Worm (Caenorhabditis elegans) whole organism, L3 larva: Measurements from ENCODE around the gene emre-1.

Experiments used
- R02D3.7 ChIP-seq: fragments of 150-350 bp; optimal IDR thresholded peaks from 2 replicates; lab custom pipeline; 2014; ENCODE audit warnings: missing biosample characterization, missing genetic modification characterization
- ama-1 ChIP-seq: fragments of 150-350 bp; optimal IDR thresholded peaks from 2 replicates; lab custom pipeline; 2018
- ceh-16 ChIP-seq: sonication (generic microtip); optimal IDR thresholded peaks from 2 replicates; lab custom pipeline; 2017; ENCODE audit warnings: missing biosample characterization, missing genetic modification characterization
- ceh-28 ChIP-seq: fragments of 150-350 bp; optimal IDR thresholded peaks from 2 replicates; lab custom pipeline; 2014; ENCODE audit warnings: missing biosample characterization, missing genetic modification reagents, missing genetic modification characterization
- ceh-9 ChIP-seq: sonication (generic microtip); optimal IDR thresholded peaks from 2 replicates; lab custom pipeline; 2018; ENCODE audit warnings: missing biosample characterization, missing genetic modification characterization
- egl-27 ChIP-seq: sonication (generic microtip); optimal IDR thresholded peaks from 4 replicates; lab custom pipeline; 2017; ENCODE audit warnings: missing biosample characterization, missing genetic modification reagents, missing genetic modification characterization
- egl-5 ChIP-seq: fragments of 150-350 bp; optimal IDR thresholded peaks from 2 replicates; lab custom pipeline; 2017; ENCODE audit warnings: missing biosample characterization, missing genetic modification reagents, missing genetic modification characterization, inconsistent platforms
- elt-1 ChIP-seq: fragments of 150-350 bp; optimal IDR thresholded peaks from 2 replicates; lab custom pipeline; 2014; ENCODE audit warnings: missing biosample characterization, missing genetic modification characterization
- elt-2 ChIP-seq: sonication (generic microtip); optimal IDR thresholded peaks from 2 replicates; lab custom pipeline; 2016; ENCODE audit warnings: missing genetic modification reagents, mild to moderate bottlenecking, missing genetic modification characterization, missing compliant biosample characterization
- fkh-10 ChIP-seq: sonication (generic microtip); optimal IDR thresholded peaks from 2 replicates; lab custom pipeline; 2017; ENCODE audit warnings: missing biosample characterization, missing genetic modification reagents, missing genetic modification characterization
- fkh-2 ChIP-seq: fragments of 150-350 bp; optimal IDR thresholded peaks from 2 replicates; lab custom pipeline; 2014; ENCODE audit warnings: missing biosample characterization, missing genetic modification reagents, missing genetic modification characterization
- hmg-11 ChIP-seq: sonication (generic microtip); optimal IDR thresholded peaks from 2 replicates; lab custom pipeline; 2016; ENCODE audit warnings: missing genetic modification characterization, missing compliant biosample characterization
- jun-1 ChIP-seq: fragments of 150-350 bp; optimal IDR thresholded peaks from 2 replicates; lab custom pipeline; 2014; ENCODE audit warnings: missing biosample characterization, missing genetic modification reagents, missing genetic modification characterization
- lin-15B ChIP-seq: fragments of 150-350 bp; optimal IDR thresholded peaks from 2 replicates; lab custom pipeline; 2014; ENCODE audit warnings: missing biosample characterization, missing genetic modification characterization
- lin-39 ChIP-seq: fragments of 150-350 bp; optimal IDR thresholded peaks from 2 replicates; lab custom pipeline; 2018; ENCODE audit warnings: missing biosample characterization, missing genetic modification reagents, missing genetic modification characterization
- lsy-12 ChIP-seq: sonication (generic microtip); optimal IDR thresholded peaks from 2 replicates; lab custom pipeline; 2016; ENCODE audit warnings: mild to moderate bottlenecking, missing genetic modification characterization, missing compliant biosample characterization
- mdl-1 ChIP-seq: fragments of 150-350 bp; optimal IDR thresholded peaks from 2 replicates; lab custom pipeline; 2014; ENCODE audit warnings: missing biosample characterization, missing genetic modification characterization
- mml-1 ChIP-seq: fragments of 150-350 bp; sonication (generic microtip); optimal IDR thresholded peaks from 3 replicates; lab custom pipeline; 2014; ENCODE audit warnings: missing biosample characterization, missing genetic modification characterization
- nfya-1 ChIP-seq: sonication (generic microtip); optimal IDR thresholded peaks from 2 replicates; lab custom pipeline; 2017; ENCODE audit warnings: missing genetic modification characterization, mild to moderate bottlenecking, missing compliant biosample characterization, antibody characterized with exemption, moderate library complexity; ENCODE audit not compliant: insufficient read depth
- nhr-11 ChIP-seq: fragments of 150-350 bp; optimal IDR thresholded peaks from 2 replicates; lab custom pipeline; 2014; ENCODE audit warnings: missing biosample characterization, missing genetic modification characterization
- nhr-12 ChIP-seq: fragments of 150-350 bp; optimal IDR thresholded peaks from 2 replicates; lab custom pipeline; 2014; ENCODE audit warnings: missing biosample characterization, missing genetic modification characterization
- nhr-23 ChIP-seq: fragments of 150-350 bp; optimal IDR thresholded peaks from 2 replicates; lab custom pipeline; 2014; ENCODE audit warnings: missing biosample characterization, missing genetic modification reagents, missing genetic modification characterization
- nhr-237 ChIP-seq: fragments of 150-350 bp; optimal IDR thresholded peaks from 2 replicates; lab custom pipeline; 2014; ENCODE audit warnings: missing biosample characterization, missing genetic modification characterization
- nhr-25 ChIP-seq: sonication (generic microtip); optimal IDR thresholded peaks from 2 replicates; lab custom pipeline; 2017; ENCODE audit warnings: missing biosample characterization, missing genetic modification characterization
- nhr-28 ChIP-seq: fragments of 150-350 bp; optimal IDR thresholded peaks from 2 replicates; lab custom pipeline; 2014; ENCODE audit warnings: missing biosample characterization, missing genetic modification characterization
- nhr-43 ChIP-seq: sonication (generic microtip); optimal IDR thresholded peaks from 2 replicates; lab custom pipeline; 2016; ENCODE audit warnings: mild to moderate bottlenecking, missing genetic modification characterization, missing compliant biosample characterization; ENCODE audit not compliant: poor library complexity, severe bottlenecking
- nhr-76 ChIP-seq: fragments of 150-350 bp; sonication (generic microtip); optimal IDR thresholded peaks from 5 replicates; lab custom pipeline; 2014; ENCODE audit warnings: missing biosample characterization, missing genetic modification characterization
- pha-4 ChIP-seq: fragments of 150-350 bp; optimal IDR thresholded peaks from 2 replicates; lab custom pipeline; 2014; ENCODE audit warnings: missing biosample characterization, missing genetic modification reagents, missing genetic modification characterization
- pqm-1 ChIP-seq: fragments of 150-350 bp; optimal IDR thresholded peaks from 2 replicates; lab custom pipeline; 2017; ENCODE audit warnings: missing biosample characterization, missing genetic modification characterization, inconsistent platforms
- sea-2 ChIP-seq: fragments of 150-350 bp; sonication (generic microtip); optimal IDR thresholded peaks from 4 replicates; lab custom pipeline; 2014; ENCODE audit warnings: missing biosample characterization, missing genetic modification reagents, missing genetic modification characterization
- skn-1 ChIP-seq: fragments of 150-350 bp; optimal IDR thresholded peaks from 2 replicates; lab custom pipeline; 2014; ENCODE audit warnings: missing biosample characterization, missing genetic modification characterization
- snpc-4 ChIP-seq: fragments of 150-350 bp; optimal IDR thresholded peaks from 2 replicates; lab custom pipeline; 2014; ENCODE audit warnings: missing biosample characterization, missing genetic modification characterization
- tbx-2 ChIP-seq: sonication (generic microtip); optimal IDR thresholded peaks from 2 replicates; lab custom pipeline; 2016; ENCODE audit warnings: mild to moderate bottlenecking, missing genetic modification characterization, missing compliant biosample characterization
- unc-62 ChIP-seq: fragments of 150-350 bp; sonication (generic microtip); optimal IDR thresholded peaks from 4 replicates; lab custom pipeline; 2014; ENCODE audit warnings: missing biosample characterization, missing genetic modification reagents, missing genetic modification characterization

Gene emre-1

DNA sequence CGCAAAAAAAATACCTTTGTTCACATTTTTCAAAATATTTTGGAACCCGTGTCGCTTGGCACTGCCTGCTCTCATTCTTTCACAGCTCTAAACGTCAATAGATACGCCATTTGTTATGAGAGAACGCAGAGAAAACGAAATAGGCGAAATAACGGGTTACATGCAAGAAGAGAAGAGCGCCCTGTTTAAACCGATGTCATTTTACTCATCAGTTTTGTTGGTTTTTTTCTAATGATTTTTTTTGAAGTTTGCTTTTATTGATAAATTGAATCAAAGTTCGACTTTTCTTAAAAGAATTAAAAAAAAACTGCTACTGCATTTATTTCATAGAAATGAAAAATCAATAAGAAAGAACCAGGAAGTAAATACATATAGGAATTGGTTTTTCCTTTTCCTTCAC, 732 bp upstream of the emre-1 start (continued):
- TF ChIP-seq sea-2 (GFP tag; lab: Kevin White, UChicago): no peak

DNA sequence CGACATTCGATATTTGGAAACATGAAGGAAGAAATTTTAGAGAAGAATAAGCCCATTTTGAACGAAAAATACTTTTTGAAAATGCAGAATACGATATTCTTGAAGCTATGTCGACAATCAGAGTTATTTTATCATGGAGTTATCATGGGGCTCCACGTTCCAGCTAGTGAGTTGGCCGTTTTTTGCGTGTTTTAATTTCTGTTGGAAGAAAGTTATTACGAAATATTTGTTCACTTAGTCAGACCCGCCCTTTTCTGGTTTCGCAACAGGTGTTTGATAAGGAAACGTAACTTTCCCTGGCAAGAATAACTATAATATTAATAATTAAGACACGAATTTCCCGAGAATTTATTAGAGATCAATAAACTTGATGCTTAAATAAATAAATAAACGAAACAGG, 2.1 kb downstream of the emre-1 start:
- peak; percentile 38 for TF ChIP-seq elt-2

DNA sequence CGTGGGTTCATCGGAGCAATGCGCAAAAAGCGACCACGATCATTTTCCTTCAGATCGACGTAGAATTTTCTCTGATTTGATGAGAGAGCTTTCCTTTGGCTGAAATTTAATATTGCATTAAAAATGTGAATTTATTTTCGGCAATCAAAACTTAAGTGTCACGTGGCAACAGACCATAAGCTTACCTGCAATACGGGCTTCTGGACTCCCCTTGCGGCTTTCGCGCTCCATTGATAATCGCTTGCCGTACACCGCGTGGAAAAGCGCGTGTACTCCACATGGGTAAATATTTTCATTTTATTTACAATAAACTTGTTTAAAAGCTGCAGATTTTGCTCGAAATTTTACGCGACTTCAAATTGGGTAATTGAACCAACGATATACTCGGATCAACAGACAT, 3.0 kb downstream of the emre-1 start, which contains the start of gene plp-2:
TSS of gene plp-2 (minus strand) at position 280 of the 400 bp plus-strand sequence.
- TF ChIP-seq ceh-16 (tag; lab: Kevin White, UChicago) (no peak), ama-1 (peak; percentile 26), fkh-2 (tag; lab: Kevin White, UChicago) (no peak), pha-4 (tag; lab: Kevin White, UChicago) (peak; percentile 1)

DNA sequence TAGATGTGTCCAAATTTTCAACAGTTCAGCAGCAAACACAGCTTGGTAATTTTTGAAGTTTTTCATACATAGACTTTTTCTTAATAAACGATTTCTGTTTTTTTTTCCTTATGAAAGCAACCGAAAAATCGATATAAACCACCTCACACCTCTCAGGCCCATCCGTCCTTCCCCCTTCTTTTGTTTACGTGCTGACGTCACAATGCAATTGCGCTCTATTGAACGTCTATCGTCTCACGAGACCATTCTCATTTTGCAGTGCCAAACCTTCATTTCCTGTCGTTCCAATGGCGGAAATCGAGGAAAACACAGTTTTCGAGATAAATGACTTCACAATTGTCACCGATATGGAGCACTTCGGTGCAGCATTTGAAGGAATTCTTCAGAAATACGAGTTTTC, 3.8 kb downstream of the emre-1 start, which contains the start of gene rbg-1:
TSS of gene rbg-1 (plus strand) at position 260 of the 400 bp plus-strand sequence.
- TF ChIP-seq mdl-1 (no peak), sea-2 (GFP tag; lab: Kevin White, UChicago) (peak; percentile 50), nhr-25 (tag; lab: Kevin White, UChicago) (peak; percentile 87), tbx-2 (tag; lab: Kevin White, UChicago) (no peak), egl-27 (tag; lab: Kevin White, UChicago) (no peak), mml-1 (tag; lab: Kevin White, UChicago) (no peak), nhr-43 (tag; lab: Kevin White, UChicago) (no peak), ceh-28 (peak; percentile 79), ceh-9 (tag; lab: Kevin White, UChicago) (no peak), nhr-11 (tag; lab: Kevin White, UChicago) (no peak), unc-62 (GFP tag; lab: Kevin White, UChicago) (no peak), fkh-2 (tag; lab: Kevin White, UChicago) (peak; percentile 80), lsy-12 (tag; lab: Kevin White, UChicago) (no peak), nfya-1 (tag; lab: Kevin White, UChicago) (peak; percentile 81), nhr-237 (tag; lab: Kevin White, UChicago) (no peak), jun-1 (tag; lab: Kevin White, UChicago) (peak; percentile 61), nhr-12 (tag; lab: Kevin White, UChicago) (no peak), nhr-28 (no peak), lin-15B (peak; percentile 77), nhr-23 (tag; lab: Kevin White, UChicago) (peak; percentile 39), fkh-10 (GFP tag; lab: Kevin White, UChicago) (peak; percentile 15), pqm-1 (tag; lab: Kevin White, UChicago) (peak; percentile 35), egl-5 (tag; lab: Kevin White, UChicago) (peak; percentile 95), lin-39 (tag; lab: Kevin White, UChicago) (peak; percentile 62), skn-1 (no peak), elt-2 (peak; percentile 57), R02D3.7 (no peak), snpc-4 (tag; lab: Kevin White, UChicago) (peak; percentile 83), elt-1 (no peak), pha-4 (tag; lab: Kevin White, UChicago) (peak; percentile 96), hmg-11 (tag; lab: Kevin White, UChicago) (peak; percentile 51)

DNA sequence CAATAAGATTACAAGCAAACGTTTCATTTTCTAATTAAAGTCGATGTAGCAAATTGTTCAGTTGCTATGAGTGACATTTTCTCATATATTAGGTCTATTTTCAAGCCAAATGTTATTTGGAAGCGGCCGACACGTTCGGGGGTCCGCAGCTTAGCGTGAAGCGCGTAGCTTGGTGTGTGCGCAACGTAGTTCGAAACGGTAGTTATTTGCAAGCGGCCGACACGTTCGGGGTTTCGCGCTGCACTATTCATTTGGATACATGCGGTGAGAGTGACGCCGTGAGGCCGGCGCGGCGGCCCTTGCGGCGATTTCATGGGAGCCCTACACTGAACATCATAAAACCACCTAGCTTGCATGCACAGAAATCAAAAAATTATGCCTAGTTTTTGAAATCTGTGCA, 8.7 kb downstream of the emre-1 start:
- TF ChIP-seq egl-27 (tag; lab: Kevin White, UChicago) (no peak), elt-2 (no peak), snpc-4 (tag; lab: Kevin White, UChicago) (peak; percentile 40)

DNA sequence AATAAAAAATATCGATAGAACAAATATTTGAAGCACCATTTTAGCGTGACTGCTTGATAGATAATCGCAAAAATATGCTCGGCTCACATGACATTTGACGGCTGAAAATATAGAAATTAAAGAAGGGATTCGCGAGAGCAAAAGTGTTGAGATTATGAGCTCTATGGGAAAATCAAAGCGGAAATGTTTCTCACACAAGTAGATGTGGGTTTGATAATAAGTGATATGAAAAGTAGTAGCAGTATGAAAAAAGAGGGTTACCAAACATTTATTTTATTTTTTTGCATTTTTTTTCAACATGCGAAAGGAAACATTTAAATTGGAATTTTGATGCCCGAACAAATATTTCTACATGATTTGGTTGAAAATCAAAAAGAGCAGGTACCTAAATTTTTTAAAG, 11.8 kb downstream of the emre-1 start, which contains the start of gene iglr-1:
TSS of gene iglr-1 (minus strand) at position 101 of the 400 bp plus-strand sequence.
- TF ChIP-seq ceh-28 (no peak), nhr-76 (tag; lab: Kevin White, UChicago) (no peak)
